Worm (Caenorhabditis elegans) whole organism, early embryonic: Measurements from ENCODE around the gene rpl-20.

Experiments
- ceh-36 ChIP-seq: sonication (generic microtip); optimal IDR thresholded peaks from 2 replicates; lab custom pipeline; 2016; ENCODE audit warnings: missing genetic modification characterization, inconsistent platforms, missing compliant biosample characterization
- flt-1 ChIP-seq: fragments of 200-800 bp; sonication (Bioruptor generic); IDR thresholded peaks from 2 replicates; pipeline ENCODE4 v1.3.6; 2022; ENCODE audit warnings: missing genetic modification characterization, missing compliant biosample characterization
- hnd-1 ChIP-seq: sonication (generic microtip); optimal IDR thresholded peaks from 2 replicates; lab custom pipeline; 2016; ENCODE audit warnings: missing genetic modification characterization, missing compliant biosample characterization
- pes-1 ChIP-seq: fragments of 200-800 bp; sonication (Bioruptor generic); IDR thresholded peaks from 2 replicates; pipeline ENCODE4 v1.3.6; 2022; ENCODE audit warnings: missing genetic modification reagents, missing genetic modification characterization, missing compliant biosample characterization
- scrt-1 ChIP-seq: fragments of 200-800 bp; sonication (Bioruptor generic); IDR thresholded peaks from 2 replicates; pipeline ENCODE4 v1.3.6; 2022; ENCODE audit warnings: missing genetic modification characterization, missing compliant biosample characterization

DNA sequence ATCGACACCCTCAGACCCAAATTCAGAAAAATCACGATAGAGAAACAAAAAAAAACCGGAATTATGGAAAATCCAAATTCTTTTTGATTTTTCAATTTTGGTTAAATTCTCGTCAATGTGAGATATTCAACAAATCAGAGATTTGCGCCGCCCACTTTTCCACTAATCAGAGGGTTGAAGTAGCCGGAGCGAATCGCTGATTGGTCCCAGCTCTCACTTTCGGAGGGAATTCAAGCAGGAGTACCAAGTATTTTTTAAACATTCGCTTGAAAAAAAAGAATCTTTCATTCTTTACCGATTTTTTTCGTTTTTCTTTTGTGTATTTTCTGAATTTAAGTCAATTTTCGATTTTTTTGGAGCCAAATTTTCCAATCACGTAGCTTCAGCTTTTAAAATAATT, 43.7 kb downstream of the rpl-20 start:
- TF ChIP-seq scrt-1 (no peak), hnd-1 (tag; lab: Kevin White, UChicago) (no peak), ceh-36 (tag; lab: Kevin White, UChicago) (no peak), pes-1 (GFP tag; lab: Robert Waterston, UW) (no peak), flt-1 (GFP tag; lab: Robert Waterston, UW) (no peak)
